Worm (Caenorhabditis elegans): ENCODE measurements around the gene F57C12.6.

The F57C12.6 gene

ce11 chrX:553875-554274 lies at the start of gene F57C12.6:
TSS of gene F57C12.6 (minus strand) at chrX:553975.
- TF ChIP-seq sup-37 (GFP tag; optimal IDR thresholded peaks at IDR 0.05) (no peak), vab-15 (tag; optimal IDR thresholded peaks at IDR 0.05) (no peak), C16A3.4 (tag; optimal IDR thresholded peaks at IDR 0.05) (no peak), lsy-2 (tag; optimal IDR thresholded peaks at IDR 0.05) (no peak), egl-13 (tag; optimal IDR thresholded peaks at IDR 0.05) (no peak), pax-3 (tag; optimal IDR thresholded peaks at IDR 0.05) (no peak), F16B12.6 (tag; optimal IDR thresholded peaks at IDR 0.05) (no peak), lir-3 (tag; optimal IDR thresholded peaks at IDR 0.05; ENCODE audit: poor library complexity) (no peak), efl-3 (GFP tag; optimal IDR thresholded peaks at IDR 0.05) (no peak), aha-1 (tag; optimal IDR thresholded peaks at IDR 0.05) (no peak), elt-2 (tag; optimal IDR thresholded peaks at IDR 0.05) (no peak), fos-1 (tag; optimal IDR thresholded peaks at IDR 0.05) (no peak), nhr-20 (tag; optimal IDR thresholded peaks at IDR 0.05) (no peak), nhr-11 (tag; optimal IDR thresholded peaks at IDR 0.05) (no peak), nhr-76 (tag; optimal IDR thresholded peaks at IDR 0.05) (no peak), dsc-1 (tag; optimal IDR thresholded peaks at IDR 0.05) (no peak), skn-1 (tag; optimal IDR thresholded peaks at IDR 0.05) (no peak)

- TF ChIP-seq mep-1 (tag; optimal IDR thresholded peaks at IDR 0.05): peak; percentile 19
- TF ChIP-seq zip-4 (GFP tag; optimal IDR thresholded peaks at IDR 0.05): no peak
- TF ChIP-seq ztf-11 (tag; optimal IDR thresholded peaks at IDR 0.05): no peak
- no peak for TF ChIP-seq isw-1 (GFP tag; IDR thresholded peaks at IDR 0.05)
Measured at ce11 chrX:601860-602259, 48.1 kb upstream of the F57C12.6 start, which contains the start of gene F13C5.1. TSS of gene F13C5.1 (plus strand) at chrX:602160.

ce11 chrX:601340-601757 lies 47.6 kb upstream of the F57C12.6 start:
- TF ChIP-seq ets-5 (GFP tag; IDR thresholded peaks at IDR 0.05) (no peak), C04F5.9 (tag; optimal IDR thresholded peaks at IDR 0.05) (no peak), jun-1 (tag; optimal IDR thresholded peaks at IDR 0.05) (peak; percentile 8), F16B12.6 (tag; optimal IDR thresholded peaks at IDR 0.05) (no peak), mef-2 (tag; optimal IDR thresholded peaks at IDR 0.05) (no peak), fkh-10 (GFP tag; optimal IDR thresholded peaks at IDR 0.05) (peak; percentile 58), lsy-2 (tag; optimal IDR thresholded peaks at IDR 0.05) (peak; percentile 6 to 32), elt-3 (tag; optimal IDR thresholded peaks at IDR 0.05) (no peak), sox-4 (tag; optimal IDR thresholded peaks at IDR 0.05) (no peak), grh-1 (GFP tag; IDR thresholded peaks at IDR 0.05) (no peak), skn-1 (tag; optimal IDR thresholded peaks at IDR 0.05) (peak; percentile 87), hpl-2 (GFP tag; optimal IDR thresholded peaks at IDR 0.05) (no peak), efl-1 (optimal IDR thresholded peaks at IDR 0.05) (no peak), efl-1 (GFP tag; optimal IDR thresholded peaks at IDR 0.05 in 1 of 2) (no peak), lin-39 (tag; optimal IDR thresholded peaks at IDR 0.05) (no peak), swsn-7 (tag; optimal IDR thresholded peaks at IDR 0.05) (peak; percentile 42), tlp-1 (tag; optimal IDR thresholded peaks at IDR 0.05) (no peak), mab-9 (GFP tag; IDR thresholded peaks at IDR 0.05) (0 out of 2 replicates have a peak, but pooled peaks have one; percentile 19), rnt-1 (tag; optimal IDR thresholded peaks at IDR 0.05) (no peak), lin-14 (GFP tag; optimal IDR thresholded peaks at IDR 0.05) (peak; percentile 90), nhr-85 (tag) (peak; percentile 23), ceh-8 (GFP tag; optimal IDR thresholded peaks at IDR 0.05) (no peak), tbx-2 (tag; optimal IDR thresholded peaks at IDR 0.05) (peak; percentile 51), irx-1 (tag; optimal IDR thresholded peaks at IDR 0.05) (no peak), unc-30 (tag; optimal IDR thresholded peaks at IDR 0.05) (no peak), nhr-12 (tag; optimal IDR thresholded peaks at IDR 0.05) (no peak), ceh-63 (GFP tag; optimal IDR thresholded peaks at IDR 0.05) (peak; percentile 47), nhr-47 (tag; optimal IDR thresholded peaks at IDR 0.05) (peak; percentile 53), hlh-17 (GFP tag; optimal IDR thresholded peaks at IDR 0.05; ENCODE audit: borderline replicate concordance) (no peak), xbp-1 (tag; optimal IDR thresholded peaks at IDR 0.05) (no peak), unc-86 (tag; optimal IDR thresholded peaks at IDR 0.05) (peak; percentile 48), ztf-11 (tag; optimal IDR thresholded peaks at IDR 0.05) (peak in 1 of 2 experiments; percentile 1), nhr-84 (tag; optimal IDR thresholded peaks at IDR 0.05) (no peak), lin-15B (tag; optimal IDR thresholded peaks at IDR 0.05) (no peak)
